Worm (Caenorhabditis elegans) whole organism, midembryonic: ENCODE measurements around the gene mak-2.

Experiments used
- T22C8.4 ChIP-seq: fragments of 200-800 bp; sonication (Bioruptor generic); IDR thresholded peaks from 2 replicates; pipeline ENCODE4 v1.3.6; 2022; ENCODE audit warnings: missing genetic modification characterization, missing compliant biosample characterization
- cog-1 ChIP-seq: sonication (generic microtip); optimal IDR thresholded peaks from 2 replicates; lab custom pipeline; 2016; ENCODE audit warnings: missing genetic modification characterization, missing compliant biosample characterization
- flt-1 ChIP-seq: fragments of 200-800 bp; sonication (Bioruptor generic); IDR thresholded peaks from 2 replicates; pipeline ENCODE4 v1.3.6; 2022; ENCODE audit warnings: missing genetic modification characterization, missing compliant biosample characterization
- klf-2 ChIP-seq: fragments of 200-800 bp; sonication (Bioruptor generic); conservative IDR thresholded peaks from 2 replicates; pipeline ENCODE4 v1.3.6; 2022; ENCODE audit warnings: missing genetic modification reagents, missing genetic modification characterization, missing compliant biosample characterization
- med-1 ChIP-seq: sonication (generic microtip); optimal IDR thresholded peaks from 2 replicates; lab custom pipeline; 2017; ENCODE audit warnings: missing genetic modification characterization, mild to moderate bottlenecking, missing compliant biosample characterization, antibody characterized with exemption, missing genetic modification reagents; ENCODE audit not compliant: insufficient read depth
- ref-1 ChIP-seq: fragments of 200-800 bp; sonication (Bioruptor generic); conservative IDR thresholded peaks from 2 replicates; pipeline ENCODE4 v1.3.6; 2022; ENCODE audit warnings: missing genetic modification reagents, missing genetic modification characterization, missing compliant biosample characterization
- tab-1 ChIP-seq: fragments of 200-800 bp; sonication (Bioruptor generic); IDR thresholded peaks from 2 replicates; pipeline ENCODE4 v1.3.6; 2022; ENCODE audit warnings: missing genetic modification characterization, missing compliant biosample characterization
- ztf-23 ChIP-seq: fragments of 200-800 bp; sonication (Bioruptor generic); IDR thresholded peaks from 2 replicates; pipeline ENCODE4 v1.3.6; 2022; ENCODE audit warnings: missing genetic modification reagents, missing genetic modification characterization, missing compliant biosample characterization
- ztf-29 ChIP-seq: fragments of 200-800 bp; sonication (Bioruptor generic); IDR thresholded peaks from 2 replicates; pipeline ENCODE4 v1.3.6; 2022; ENCODE audit warnings: missing genetic modification reagents, missing genetic modification characterization, missing compliant biosample characterization

Gene mak-2

ce11 chrIV:919690-920089 lies 34.5 kb downstream of the mak-2 start, which contains the start of gene F58H7.5:
TSS of gene F58H7.5 (plus strand) at chrIV:919990.
- no peak for TF ChIP-seq klf-2 (GFP tag; lab: Robert Waterston, UW)
- no peak for TF ChIP-seq ztf-23 (GFP tag; lab: Robert Waterston, UW)
- TF ChIP-seq T22C8.4 = no peak
- TF ChIP-seq flt-1 (GFP tag; lab: Robert Waterston, UW) = no peak
- no peak for TF ChIP-seq med-1 (GFP tag; lab: Kevin White, UChicago)
- no peak for TF ChIP-seq ztf-29 (GFP tag; lab: Robert Waterston, UW)
- TF ChIP-seq cog-1 (tag; lab: Kevin White, UChicago) = no peak
- TF ChIP-seq ref-1 (GFP tag; lab: Robert Waterston, UW) = no peak
- TF ChIP-seq tab-1 (GFP tag; lab: Robert Waterston, UW) = no peak

- TF ChIP-seq cog-1 (tag; lab: Kevin White, UChicago) (no peak), flt-1 (GFP tag; lab: Robert Waterston, UW) (no peak), ztf-23 (GFP tag; lab: Robert Waterston, UW) (no peak), ztf-29 (GFP tag; lab: Robert Waterston, UW) (no peak), tab-1 (GFP tag; lab: Robert Waterston, UW) (no peak), med-1 (GFP tag; lab: Kevin White, UChicago) (no peak), ref-1 (GFP tag; lab: Robert Waterston, UW) (no peak), T22C8.4 (no peak), klf-2 (GFP tag; lab: Robert Waterston, UW) (no peak)
These were observed 39.3 kb downstream of the mak-2 start, which contains the start of gene lgc-30 for ce11 chrIV:924323-924932. TSS of gene lgc-30 (plus strand) at chrIV:924882.

- TF ChIP-seq ztf-23 (GFP tag; lab: Robert Waterston, UW) (no peak), ztf-29 (GFP tag; lab: Robert Waterston, UW) (no peak), T22C8.4 (no peak), cog-1 (tag; lab: Kevin White, UChicago) (no peak), med-1 (GFP tag; lab: Kevin White, UChicago) (no peak), klf-2 (GFP tag; lab: Robert Waterston, UW) (no peak), flt-1 (GFP tag; lab: Robert Waterston, UW) (no peak), ref-1 (GFP tag; lab: Robert Waterston, UW) (no peak), tab-1 (GFP tag; lab: Robert Waterston, UW) (no peak)
These were observed 42.4 kb downstream of the mak-2 start for ce11 chrIV:927510-927909.

- TF ChIP-seq ref-1 (GFP tag; lab: Robert Waterston, UW) = no peak
- no peak for TF ChIP-seq cog-1 (tag; lab: Kevin White, UChicago)
- TF ChIP-seq tab-1 (GFP tag; lab: Robert Waterston, UW) = no peak
- no peak for TF ChIP-seq ztf-23 (GFP tag; lab: Robert Waterston, UW)
- TF ChIP-seq ztf-29 (GFP tag; lab: Robert Waterston, UW) = no peak
- TF ChIP-seq med-1 (GFP tag; lab: Kevin White, UChicago) = no peak
- no peak for TF ChIP-seq flt-1 (GFP tag; lab: Robert Waterston, UW)
- no peak for TF ChIP-seq T22C8.4
- no peak for TF ChIP-seq klf-2 (GFP tag; lab: Robert Waterston, UW)
These were observed 50.6 kb downstream of the mak-2 start, which contains the start of gene F58H7.1 for ce11 chrIV:935725-936124. TSS of gene F58H7.1 (minus strand) at chrIV:935825.
